Worm (Caenorhabditis elegans) whole organism, L4/young adult: ENCODE results near the gene C06E7.2.

Experiments used
- W03F9.2 ChIP-seq: fragments of 150-350 bp; optimal IDR thresholded peaks from 2 replicates; lab custom pipeline; 2014; ENCODE audit warnings: missing biosample characterization, missing genetic modification characterization
- dao-5 ChIP-seq: sonication (generic microtip); optimal IDR thresholded peaks from 2 replicates; lab custom pipeline; 2016; ENCODE audit warnings: missing genotype, missing genetic modification characterization, moderate library complexity, missing compliant biosample characterization

ce11 chrIV:5850765-5851377, 11.6 kb downstream of the C06E7.2 start:
- TF ChIP-seq W03F9.2 (tag; lab: Kevin White, UChicago) (no peak), dao-5 (tag; lab: Kevin White, UChicago) (no peak)
